Worm (Caenorhabditis elegans) whole organism, late embryonic: ENCODE results near the gene tbb-2.

Experiments
- ama-1 ChIP-seq: fragments of 150-350 bp; optimal IDR thresholded peaks from 2 replicates; lab custom pipeline; 2014
- ceh-14 ChIP-seq: sonication (generic microtip); optimal IDR thresholded peaks from 2 replicates; lab custom pipeline; 2016; ENCODE audit warnings: missing genotype, missing genetic modification characterization, missing compliant biosample characterization
- fkh-10 ChIP-seq: fragments of 150-350 bp; optimal IDR thresholded peaks from 2 replicates; lab custom pipeline; 2014; ENCODE audit warnings: missing biosample characterization, missing genetic modification reagents, missing genetic modification characterization
- pha-4 ChIP-seq: fragments of 150-350 bp; optimal IDR thresholded peaks from 2 replicates; lab custom pipeline; 2018; ENCODE audit warnings: missing biosample characterization, missing genetic modification reagents, missing genetic modification characterization
- pqm-1 ChIP-seq: sonication (generic microtip); optimal IDR thresholded peaks from 2 replicates; lab custom pipeline; 2016; ENCODE audit warnings: missing genetic modification characterization, missing compliant biosample characterization
- sox-4 ChIP-seq: sonication (generic microtip); optimal IDR thresholded peaks from 2 replicates; lab custom pipeline; 2017; ENCODE audit warnings: mild to moderate bottlenecking, missing genetic modification characterization, inconsistent platforms, missing compliant biosample characterization
- ttx-3 ChIP-seq: sonication (generic microtip); optimal IDR thresholded peaks from 2 replicates; lab custom pipeline; 2016; ENCODE audit warnings: missing genetic modification reagents, missing genetic modification characterization, missing compliant biosample characterization
- zip-5 ChIP-seq: sonication (generic microtip); optimal IDR thresholded peaks from 2 replicates; lab custom pipeline; 2016; ENCODE audit warnings: missing genetic modification characterization, missing compliant biosample characterization

DNA sequence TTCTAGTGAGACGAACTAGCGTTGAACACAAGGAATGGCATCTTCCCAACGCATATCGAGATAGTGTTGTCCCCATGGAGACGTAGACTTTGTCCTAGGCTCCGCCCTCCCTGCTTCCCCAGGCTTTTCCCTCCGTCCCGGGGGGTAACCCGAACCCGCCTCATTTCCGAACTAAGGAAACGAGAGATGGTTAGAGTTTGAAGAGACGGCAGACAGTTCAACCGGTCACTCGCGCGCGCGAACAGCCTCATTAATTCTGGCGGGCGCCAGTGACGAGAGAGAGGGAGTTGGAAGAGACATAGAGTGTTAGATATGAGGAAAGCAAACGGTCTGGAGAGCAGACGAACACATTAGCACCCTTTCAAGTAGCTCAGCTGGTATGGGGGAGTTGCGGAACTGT lies 19.9 kb upstream of the tbb-2 start:
- TF ChIP-seq ceh-14 (tag; lab: Kevin White, UChicago), result peak; percentile 42
- TF ChIP-seq sox-4, result no peak
- no peak for TF ChIP-seq ama-1 (lab: Kevin White, UChicago)
- no peak for TF ChIP-seq zip-5 (tag; lab: Kevin White, UChicago)
- no peak for TF ChIP-seq pha-4
- no peak for TF ChIP-seq fkh-10 (GFP tag; lab: Kevin White, UChicago)
- no peak for TF ChIP-seq pqm-1 (tag; lab: Kevin White, UChicago)
- no peak for TF ChIP-seq ttx-3 (tag; lab: Kevin White, UChicago)
